Fruit fly (Drosophila melanogaster): ENCODE measurements around the gene CG14316.

- TF ChIP-seq CG7963 (GFP tag; IDR thresholded peaks at IDR 0.05; ENCODE audit: partially characterized antibody) (no peak), ems (GFP tag; optimal IDR thresholded peaks at IDR 0.05) (no peak), H15 (GFP tag; IDR thresholded peaks at IDR 0.05) (no peak)
Measured at dm6 chr3R:18108442-18108841, 43.5 kb upstream of the CG14316 start.

Data from whole organism, embryonic.